Fruit fly (Drosophila melanogaster) whole organism, prepupa: ENCODE results near the gene CG9395.

Source experiments
- CG8119 ChIP-seq: fragments of 200-800 bp; sonication (Bioruptor generic); IDR thresholded peaks from 3 replicates; pipeline ENCODE4 v1.3.6; 2022; ENCODE audit warnings: missing biosample characterization, missing genetic modification characterization
- Lpt ChIP-seq: fragments of 200-800 bp; sonication (Bioruptor generic); optimal IDR thresholded peaks from 3 replicates; lab custom pipeline; 2016; ENCODE audit warnings: missing biosample characterization, missing genetic modification characterization
- Sox15 ChIP-seq: fragments of 200-800 bp; sonication (Bioruptor generic); optimal IDR thresholded peaks from 3 replicates; lab custom pipeline; 2016; ENCODE audit warnings: missing biosample characterization, missing genetic modification characterization
- topi ChIP-seq: fragments of 200-800 bp; sonication (Bioruptor generic); optimal IDR thresholded peaks from 3 replicates; lab custom pipeline; 2016; ENCODE audit warnings: missing biosample characterization, missing genetic modification characterization

dm6 chr2L:13394903-13395302 lies 40.0 kb upstream of the CG9395 start, which contains the start of gene RpL24:
- TF ChIP-seq Lpt = peak; percentile 23
- peak; percentile 1 for TF ChIP-seq Sox15 (GFP tag; lab: Kevin White, UChicago)
- peak; percentile 90 for TF ChIP-seq topi (GFP tag; lab: Kevin White, UChicago)
- no peak for TF ChIP-seq CG8119 (GFP tag; lab: Robert Waterston, UW)
